In the genomic region with DNA sequence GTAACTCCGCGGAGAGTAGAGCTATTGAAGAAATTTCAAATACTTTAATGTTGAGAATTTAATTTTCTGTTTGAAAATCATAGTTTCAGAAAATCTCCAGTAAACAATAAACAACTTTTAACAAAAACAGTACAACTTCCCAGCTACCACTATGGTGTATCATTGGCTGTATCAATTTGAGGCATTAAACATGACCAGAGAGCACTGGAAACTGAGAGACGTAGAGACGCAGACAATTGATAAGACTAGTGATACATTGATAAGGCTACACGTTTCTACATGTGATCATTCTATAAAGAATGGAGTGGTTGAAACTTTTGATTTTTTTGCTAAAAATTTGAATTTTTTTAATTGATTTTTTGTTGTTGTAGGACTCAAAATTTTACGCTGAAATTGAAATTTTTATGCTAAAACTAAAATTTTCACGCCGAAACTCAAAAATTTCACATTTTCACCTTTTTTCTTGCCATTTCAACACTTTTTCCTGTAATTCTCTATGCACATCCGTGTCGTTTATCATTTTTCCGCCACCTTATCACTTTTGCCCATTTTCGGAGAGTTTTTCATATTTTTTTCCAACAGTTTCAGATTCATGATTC, we compare ENCODE assay signal across 2 worm cellular contexts.
TF ChIP-seq lines count a peak whose summit lies in the region.

Gene H10E21.1 (plus strand): TSS at position 549 of the 599 bp plus-strand sequence.

TF ChIP-seq in whole organism, L1 larva, 84 proteins besides CTCF, POLR2A, EP300 and RAD21 (continued from another document):
- no peak for TF ChIP-seq jun-1 (tag; optimal IDR thresholded peaks at IDR 0.05; lab: Kevin White, UChicago)
- no peak for TF ChIP-seq mef-2 (tag; optimal IDR thresholded peaks at IDR 0.05; lab: Kevin White, UChicago)
- TF ChIP-seq unc-86 (tag; optimal IDR thresholded peaks at IDR 0.05; lab: Kevin White, UChicago): no peak
- TF ChIP-seq lin-14 (GFP tag; optimal IDR thresholded peaks at IDR 0.05; lab: Kevin White, UChicago): no peak
- no peak for TF ChIP-seq fkh-10 (GFP tag; optimal IDR thresholded peaks at IDR 0.05; lab: Kevin White, UChicago)
- no peak for TF ChIP-seq ces-1 (GFP tag; optimal IDR thresholded peaks at IDR 0.05; lab: Kevin White, UChicago)
- no peak for TF ChIP-seq zip-4 (GFP tag; optimal IDR thresholded peaks at IDR 0.05; lab: Kevin White, UChicago)
- TF ChIP-seq nhr-19 (GFP tag; conservative IDR thresholded peaks at IDR 0.05; lab: Robert Waterston, UW): 0 out of 2 replicates have a peak, but pooled peaks have one; percentile 5
- no peak for TF ChIP-seq hpl-2 (GFP tag; optimal IDR thresholded peaks at IDR 0.05; lab: Kevin White, UChicago)
- TF ChIP-seq tlp-1 (tag; optimal IDR thresholded peaks at IDR 0.05; lab: Kevin White, UChicago): peak; percentile 53
- TF ChIP-seq nhr-71 (tag; optimal IDR thresholded peaks at IDR 0.05; lab: Kevin White, UChicago): peak; percentile 20
- no peak for TF ChIP-seq fkh-4 (tag; optimal IDR thresholded peaks at IDR 0.05; lab: Kevin White, UChicago; ENCODE audit: borderline replicate concordance)
- TF ChIP-seq lin-35 (GFP tag; optimal IDR thresholded peaks at IDR 0.05; lab: Kevin White, UChicago): peak in 1 of 2 experiments; percentile 61
- TF ChIP-seq efl-3 (GFP tag; optimal IDR thresholded peaks at IDR 0.05; lab: Kevin White, UChicago): no peak
- peak; percentile 5 for TF ChIP-seq C16A3.4 (tag; optimal IDR thresholded peaks at IDR 0.05; lab: Kevin White, UChicago)
- no peak for TF ChIP-seq ceh-63 (GFP tag; optimal IDR thresholded peaks at IDR 0.05; lab: Kevin White, UChicago)
- peak; percentile 72 to 99 (median 98) for TF ChIP-seq elt-3 (tag; optimal IDR thresholded peaks at IDR 0.05; lab: Kevin White, UChicago)
TF ChIP-seq in whole organism, L1 larva: peak in this region for 12.

TF ChIP-seq in whole organism, L4 larva, 104 proteins besides CTCF, POLR2A, EP300 and RAD21 (continued from another document):
- peak; percentile 60 for TF ChIP-seq hlh-11 (tag; optimal IDR thresholded peaks at IDR 0.05; lab: Kevin White, UChicago)
- no peak for TF ChIP-seq zfp-3 (GFP tag; conservative IDR thresholded peaks at IDR 0.05; lab: Robert Waterston, UW)
- TF ChIP-seq unc-130 (GFP tag; optimal IDR thresholded peaks at IDR 0.05; lab: Kevin White, UChicago): no peak
- peak; percentile 35 for TF ChIP-seq mxl-3 (GFP tag; optimal IDR thresholded peaks at IDR 0.05; lab: Kevin White, UChicago)
- no peak for TF ChIP-seq F37D6.2 (tag; optimal IDR thresholded peaks at IDR 0.05; lab: Kevin White, UChicago)
- TF ChIP-seq hmg-1.1 (GFP tag; IDR thresholded peaks at IDR 0.05; lab: Robert Waterston, UW): no peak
- no peak for TF ChIP-seq unc-39 (tag; optimal IDR thresholded peaks at IDR 0.05; lab: Kevin White, UChicago)
- peak in 1 of 2 experiments; percentile 47 for TF ChIP-seq unc-62 (GFP tag; optimal IDR thresholded peaks at IDR 0.05 in 1 of 2; lab: Kevin White, UChicago)
- TF ChIP-seq unc-62 (tag; optimal IDR thresholded peaks at IDR 0.05; lab: Kevin White, UChicago): no peak
- TF ChIP-seq nhr-102 (tag; optimal IDR thresholded peaks at IDR 0.05; lab: Kevin White, UChicago): no peak
- no peak for TF ChIP-seq madf-9 (GFP tag; conservative IDR thresholded peaks at IDR 0.05; lab: Robert Waterston, UW)
- no peak for TF ChIP-seq dpl-1 (GFP tag; optimal IDR thresholded peaks at IDR 0.05; lab: Kevin White, UChicago)
- no peak for TF ChIP-seq Y5F2A.4 (GFP tag; optimal IDR thresholded peaks at IDR 0.05; lab: Kevin White, UChicago)
- TF ChIP-seq lim-7 (GFP tag; IDR thresholded peaks at IDR 0.05; lab: Robert Waterston, UW): no peak
- no peak for TF ChIP-seq ceh-32 (tag; optimal IDR thresholded peaks at IDR 0.05; lab: Kevin White, UChicago; ENCODE audit: poor library complexity)
- no peak for TF ChIP-seq ZK546.5 (tag; optimal IDR thresholded peaks at IDR 0.05; lab: Kevin White, UChicago)
- TF ChIP-seq zip-11 (GFP tag; IDR thresholded peaks at IDR 0.05; lab: Robert Waterston, UW): no peak
- no peak for TF ChIP-seq spr-3 (GFP tag; optimal IDR thresholded peaks at IDR 0.05; lab: Kevin White, UChicago)
- TF ChIP-seq sdz-12 (GFP tag; optimal IDR thresholded peaks at IDR 0.05; lab: Kevin White, UChicago): no peak
- no peak for TF ChIP-seq ceh-28 (tag; optimal IDR thresholded peaks at IDR 0.05; lab: Kevin White, UChicago)
- TF ChIP-seq mep-1 (tag; optimal IDR thresholded peaks at IDR 0.05; lab: Kevin White, UChicago): peak; percentile 14
- no peak for TF ChIP-seq attf-4 (tag; optimal IDR thresholded peaks at IDR 0.05; lab: Kevin White, UChicago)
- TF ChIP-seq pha-4 (GFP tag; IDR thresholded peaks at IDR 0.05; lab: Robert Waterston, UW): no peak
- no peak for TF ChIP-seq pha-4 (tag; optimal IDR thresholded peaks at IDR 0.05; lab: Kevin White, UChicago)
- TF ChIP-seq nhr-76 (tag; optimal IDR thresholded peaks at IDR 0.05; lab: Kevin White, UChicago): no peak
- TF ChIP-seq cey-2 (tag; optimal IDR thresholded peaks at IDR 0.05; lab: Kevin White, UChicago; ENCODE audit: borderline replicate concordance, insufficient read depth): no peak
- TF ChIP-seq ceh-82 (tag; optimal IDR thresholded peaks at IDR 0.05; lab: Kevin White, UChicago): no peak
- no peak for TF ChIP-seq lin-1 (GFP tag; IDR thresholded peaks at IDR 0.05; lab: Robert Waterston, UW)
- no peak for TF ChIP-seq daf-12 (tag; optimal IDR thresholded peaks at IDR 0.05; lab: Kevin White, UChicago)
- peak; percentile 0 for TF ChIP-seq zip-2 (tag; optimal IDR thresholded peaks at IDR 0.05; lab: Kevin White, UChicago)
- TF ChIP-seq aly-2 (tag; optimal IDR thresholded peaks at IDR 0.05; lab: Kevin White, UChicago): no peak
- TF ChIP-seq lin-38 (GFP tag; IDR thresholded peaks at IDR 0.05; lab: Robert Waterston, UW): no peak
- TF ChIP-seq arid-1 (GFP tag; conservative IDR thresholded peaks at IDR 0.05; lab: Robert Waterston, UW): no peak
- no peak for TF ChIP-seq ctbp-1 (GFP tag; IDR thresholded peaks at IDR 0.05; lab: Robert Waterston, UW)
- no peak for TF ChIP-seq tag-97 (GFP tag; IDR thresholded peaks at IDR 0.05; lab: Robert Waterston, UW)
- TF ChIP-seq F49E8.2 (tag; optimal IDR thresholded peaks at IDR 0.05; lab: Kevin White, UChicago; ENCODE audit: borderline replicate concordance): no peak
- no peak for TF ChIP-seq duxl-1 (tag; optimal IDR thresholded peaks at IDR 0.05; lab: Kevin White, UChicago; ENCODE audit: poor library complexity)
- TF ChIP-seq tra-1 (GFP tag; IDR thresholded peaks at IDR 0.05; lab: Robert Waterston, UW): no peak
- TF ChIP-seq lin-29 (GFP tag; IDR thresholded peaks at IDR 0.05; lab: Robert Waterston, UW): no peak
- no peak for TF ChIP-seq ZK337.2 (GFP tag; IDR thresholded peaks at IDR 0.05; lab: Robert Waterston, UW)
- TF ChIP-seq lsy-2 (tag; optimal IDR thresholded peaks at IDR 0.05; lab: Kevin White, UChicago): peak in 1 of 2 experiments; percentile 15
- no peak for TF ChIP-seq ztf-11 (tag; optimal IDR thresholded peaks at IDR 0.05; lab: Kevin White, UChicago)
- no peak for TF ChIP-seq nhr-111 (GFP tag; optimal IDR thresholded peaks at IDR 0.05; lab: Kevin White, UChicago)
- TF ChIP-seq nhr-41 (GFP tag; IDR thresholded peaks at IDR 0.05; lab: Robert Waterston, UW): no peak
- no peak for TF ChIP-seq jun-1 (tag; optimal IDR thresholded peaks at IDR 0.05; lab: Kevin White, UChicago)
- no peak for TF ChIP-seq nhr-11 (tag; optimal IDR thresholded peaks at IDR 0.05; lab: Kevin White, UChicago)
- TF ChIP-seq snpc-4 (tag; optimal IDR thresholded peaks at IDR 0.05; lab: Kevin White, UChicago): no peak
- TF ChIP-seq lin-15B (tag; optimal IDR thresholded peaks at IDR 0.05; lab: Kevin White, UChicago): no peak
- TF ChIP-seq Y75B8A.6 (GFP tag; IDR thresholded peaks at IDR 0.05; lab: Robert Waterston, UW): no peak
- peak; percentile 47 for TF ChIP-seq mes-2 (tag; optimal IDR thresholded peaks at IDR 0.05; lab: Kevin White, UChicago; ENCODE audit: poor library complexity, severe bottlenecking)
- TF ChIP-seq daf-16 (GFP tag; optimal IDR thresholded peaks at IDR 0.05; lab: Kevin White, UChicago): no peak
- TF ChIP-seq daf-16 (tag; optimal IDR thresholded peaks at IDR 0.05; lab: Kevin White, UChicago): peak; percentile 79
- no peak for TF ChIP-seq T20F7.1 (GFP tag; optimal IDR thresholded peaks at IDR 0.05; lab: Kevin White, UChicago)
- TF ChIP-seq pqm-1 (tag; optimal IDR thresholded peaks at IDR 0.05; lab: Kevin White, UChicago): peak; percentile 78
- TF ChIP-seq ces-1 (GFP tag; optimal IDR thresholded peaks at IDR 0.05; lab: Kevin White, UChicago): no peak
- TF ChIP-seq zag-1 (tag; optimal IDR thresholded peaks at IDR 0.05; lab: Kevin White, UChicago): no peak
- TF ChIP-seq Y105C5A.15 (GFP tag; IDR thresholded peaks at IDR 0.05; lab: Robert Waterston, UW): no peak
- no peak for TF ChIP-seq mdt-29 (GFP tag; IDR thresholded peaks at IDR 0.05; lab: Robert Waterston, UW)
- no peak for TF ChIP-seq zfp-2 (tag; optimal IDR thresholded peaks at IDR 0.05; lab: Kevin White, UChicago)
- no peak for TF ChIP-seq spr-1 (tag; optimal IDR thresholded peaks at IDR 0.05; lab: Kevin White, UChicago)
- no peak for TF ChIP-seq hif-1 (tag; optimal IDR thresholded peaks at IDR 0.05; lab: Kevin White, UChicago)
- TF ChIP-seq mdl-1 (tag; optimal IDR thresholded peaks at IDR 0.05; lab: Kevin White, UChicago): peak in 1 of 2 experiments; percentile 45
- TF ChIP-seq fos-1 (tag; optimal IDR thresholded peaks at IDR 0.05; lab: Kevin White, UChicago): no peak
- no peak for TF ChIP-seq F44E2.7 (GFP tag; IDR thresholded peaks at IDR 0.05; lab: Robert Waterston, UW)
- TF ChIP-seq egl-27 (tag; optimal IDR thresholded peaks at IDR 0.05; lab: Kevin White, UChicago): no peak
- no peak for TF ChIP-seq egl-43 (GFP tag; IDR thresholded peaks at IDR 0.05; lab: Robert Waterston, UW)
- no peak for TF ChIP-seq F10B5.3 (tag; optimal IDR thresholded peaks at IDR 0.05; lab: Kevin White, UChicago)
- TF ChIP-seq rbr-2 (tag; optimal IDR thresholded peaks at IDR 0.05; lab: Kevin White, UChicago): no peak
- TF ChIP-seq nhr-6 (tag; optimal IDR thresholded peaks at IDR 0.05; lab: Kevin White, UChicago): no peak
- peak; percentile 75 for TF ChIP-seq hlh-30 (tag; optimal IDR thresholded peaks at IDR 0.05; lab: Kevin White, UChicago; ENCODE audit: insufficient read depth)
- no peak for TF ChIP-seq ceh-44 (GFP tag; IDR thresholded peaks at IDR 0.05; lab: Robert Waterston, UW)
- TF ChIP-seq snpc-1.2 (GFP tag; IDR thresholded peaks at IDR 0.05; lab: Robert Waterston, UW): no peak
- TF ChIP-seq dmd-8 (GFP tag; IDR thresholded peaks at IDR 0.05; lab: Robert Waterston, UW): no peak
- no peak for TF ChIP-seq D1046.2 (GFP tag; IDR thresholded peaks at IDR 0.05; lab: Robert Waterston, UW)
- TF ChIP-seq nhr-28 (tag; optimal IDR thresholded peaks at IDR 0.05; lab: Kevin White, UChicago): peak; percentile 95
- TF ChIP-seq daf-19 (GFP tag; conservative IDR thresholded peaks at IDR 0.05; lab: Robert Waterston, UW): no peak
